Worm (Caenorhabditis elegans): ENCODE measurements around the gene Y39A1A.18.

Gene Y39A1A.18

DNA sequence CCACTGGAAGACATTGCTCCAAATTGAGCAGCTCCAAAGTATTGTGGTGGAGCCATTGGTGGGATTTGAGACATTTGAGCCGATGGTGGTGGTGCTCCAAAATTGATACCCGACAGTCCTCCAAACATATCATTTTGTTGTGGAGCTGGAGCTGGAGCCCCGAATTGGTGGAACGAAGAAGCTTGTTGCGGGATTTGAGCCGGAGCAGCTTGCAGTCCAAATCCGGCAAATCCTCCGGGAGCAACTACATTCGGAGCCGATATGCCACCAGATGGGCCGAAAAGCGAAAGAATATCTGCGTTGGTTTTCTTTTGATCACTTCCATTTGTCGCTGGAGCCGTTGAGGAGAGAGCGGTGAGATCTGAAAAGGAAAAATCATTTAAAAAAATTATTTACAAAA, 43.8 kb upstream of the Y39A1A.18 start:
- TF ChIP-seq ama-1 (optimal IDR thresholded peaks at IDR 0.05) (no peak), ceh-9 (tag; optimal IDR thresholded peaks at IDR 0.05) (no peak), pha-4 (tag; optimal IDR thresholded peaks at IDR 0.05) (no peak), lsy-12 (tag; optimal IDR thresholded peaks at IDR 0.05) (no peak), jun-1 (tag; optimal IDR thresholded peaks at IDR 0.05) (no peak), R02D3.7 (tag; optimal IDR thresholded peaks at IDR 0.05) (no peak), pqm-1 (tag; optimal IDR thresholded peaks at IDR 0.05) (no peak)

DNA sequence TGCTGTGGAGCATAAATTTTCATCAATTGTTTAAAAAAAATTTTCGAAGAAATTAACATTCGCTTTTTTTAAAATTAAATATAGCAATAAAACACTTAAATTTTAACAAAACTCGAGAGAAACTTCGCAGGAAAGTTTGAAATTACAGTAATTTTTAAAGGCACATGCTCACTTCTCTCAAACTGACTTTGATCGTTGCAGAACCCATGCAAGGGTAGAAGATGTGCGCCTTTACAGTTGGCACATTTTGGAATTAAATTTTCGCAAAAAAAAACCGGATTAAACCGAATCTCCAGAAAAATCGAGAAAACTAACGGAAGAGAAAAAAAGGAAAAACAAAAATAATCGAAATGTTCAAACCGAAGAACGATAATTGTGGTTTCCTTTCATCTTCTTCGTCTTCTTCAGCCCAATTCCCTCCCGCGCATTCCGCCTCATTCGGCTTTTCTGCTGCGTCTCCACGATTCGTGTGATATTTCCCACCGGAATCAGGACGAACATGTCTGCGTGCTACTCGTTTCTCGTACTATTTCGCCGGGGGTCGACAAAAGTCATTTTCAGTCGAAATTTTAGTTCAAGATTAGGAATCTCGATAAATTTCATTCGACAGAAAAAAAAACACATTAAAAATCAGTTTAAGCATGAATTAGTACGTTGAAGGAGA, 42.2 kb upstream of the Y39A1A.18 start:
- peak; percentile 67 for TF ChIP-seq nhr-23 (tag; optimal IDR thresholded peaks at IDR 0.05)
- TF ChIP-seq ztf-4 (tag; optimal IDR thresholded peaks at IDR 0.05), result no peak
- peak; percentile 45 for TF ChIP-seq nhr-25 (tag; optimal IDR thresholded peaks at IDR 0.05)
- TF ChIP-seq ama-1 (optimal IDR thresholded peaks at IDR 0.05), result peak; percentile 8
- peak; percentile 23 for TF ChIP-seq hmg-11 (tag; optimal IDR thresholded peaks at IDR 0.05)
- TF ChIP-seq ZK546.5 (tag; optimal IDR thresholded peaks at IDR 0.05), result no peak
- peak; percentile 30 for TF ChIP-seq nhr-43 (tag; optimal IDR thresholded peaks at IDR 0.05; ENCODE audit: poor library complexity, severe bottlenecking)

DNA sequence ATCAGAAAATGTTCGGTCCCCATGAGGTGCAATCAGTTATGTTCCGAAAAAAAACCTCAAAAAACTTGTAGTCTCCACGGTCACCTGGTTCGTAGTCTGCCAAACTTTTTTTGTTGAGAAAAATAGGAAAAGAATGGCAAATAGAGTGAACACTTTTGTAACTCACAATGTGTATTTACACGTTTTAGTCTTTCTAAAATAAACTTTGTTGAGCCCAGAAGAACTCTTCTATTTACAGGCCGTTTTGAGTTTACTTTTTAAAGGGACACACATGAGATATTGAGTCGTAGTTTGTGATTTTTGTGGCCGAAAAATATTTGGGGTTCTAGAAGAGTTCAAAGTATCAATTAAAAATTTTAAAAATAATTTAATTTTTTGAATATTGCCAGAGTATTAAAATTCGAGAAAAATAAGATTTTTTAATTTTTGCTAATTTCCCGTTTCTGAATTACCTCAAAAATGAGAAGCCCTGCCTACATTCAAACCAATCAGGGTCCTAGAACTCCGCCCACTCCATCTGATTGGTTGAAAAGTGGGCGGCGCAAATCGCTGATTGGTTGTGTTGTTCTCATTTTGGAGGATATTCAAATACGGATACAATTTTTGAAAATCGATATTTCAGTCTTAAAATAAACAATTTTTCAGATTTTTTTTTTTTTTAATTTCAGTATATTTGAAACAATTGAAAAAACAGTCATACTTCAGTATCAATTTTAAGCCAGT, 40.4 kb upstream of the Y39A1A.18 start:
- peak; percentile 94 for TF ChIP-seq pha-4 (tag; optimal IDR thresholded peaks at IDR 0.05)
- peak; percentile 89 for TF ChIP-seq nfya-1 (tag; optimal IDR thresholded peaks at IDR 0.05; ENCODE audit: insufficient read depth)
- TF ChIP-seq ztf-4 (tag; optimal IDR thresholded peaks at IDR 0.05), result no peak

DNA sequence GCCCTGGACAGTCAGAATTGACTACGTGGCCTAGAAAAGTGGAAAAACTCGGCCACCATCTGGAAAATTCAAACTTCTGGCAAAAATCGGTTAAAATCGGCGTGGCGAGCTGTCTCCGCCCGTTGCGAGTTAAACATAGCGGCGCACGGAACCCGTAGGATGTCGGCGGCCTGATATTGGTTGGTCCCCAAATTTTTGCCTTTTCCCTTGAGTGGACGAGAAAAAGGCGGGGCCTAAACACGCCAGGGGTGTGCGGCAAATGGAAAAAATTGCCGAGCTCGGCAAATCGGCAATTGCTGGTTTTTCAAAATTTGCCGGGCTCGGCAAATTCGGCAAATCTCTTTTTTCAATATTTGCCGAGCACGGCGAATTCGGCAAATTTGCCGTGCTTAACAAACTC, 39.0 kb upstream of the Y39A1A.18 start:
- TF ChIP-seq fos-1 (tag; optimal IDR thresholded peaks at IDR 0.05) (no peak), ZK546.5 (tag; optimal IDR thresholded peaks at IDR 0.05) (no peak), nhr-11 (tag; optimal IDR thresholded peaks at IDR 0.05) (no peak), nhr-43 (tag; optimal IDR thresholded peaks at IDR 0.05; ENCODE audit: poor library complexity, severe bottlenecking) (no peak), unc-39 (tag; optimal IDR thresholded peaks at IDR 0.05) (no peak), ceh-82 (tag; optimal IDR thresholded peaks at IDR 0.05) (no peak), tbx-2 (tag; optimal IDR thresholded peaks at IDR 0.05) (no peak), nhr-23 (tag; optimal IDR thresholded peaks at IDR 0.05) (no peak), lin-39 (tag; optimal IDR thresholded peaks at IDR 0.05) (no peak), elt-2 (tag; optimal IDR thresholded peaks at IDR 0.05) (no peak), pha-4 (tag; optimal IDR thresholded peaks at IDR 0.05) (no peak), nhr-25 (tag; optimal IDR thresholded peaks at IDR 0.05) (no peak), elt-1 (tag; optimal IDR thresholded peaks at IDR 0.05) (no peak), nhr-12 (tag; optimal IDR thresholded peaks at IDR 0.05) (no peak), ceh-16 (tag; optimal IDR thresholded peaks at IDR 0.05) (no peak), pqm-1 (tag; optimal IDR thresholded peaks at IDR 0.05) (no peak), zag-1 (tag; optimal IDR thresholded peaks at IDR 0.05) (no peak), nhr-67 (tag; optimal IDR thresholded peaks at IDR 0.05) (no peak), skn-1 (tag; optimal IDR thresholded peaks at IDR 0.05) (no peak)

DNA sequence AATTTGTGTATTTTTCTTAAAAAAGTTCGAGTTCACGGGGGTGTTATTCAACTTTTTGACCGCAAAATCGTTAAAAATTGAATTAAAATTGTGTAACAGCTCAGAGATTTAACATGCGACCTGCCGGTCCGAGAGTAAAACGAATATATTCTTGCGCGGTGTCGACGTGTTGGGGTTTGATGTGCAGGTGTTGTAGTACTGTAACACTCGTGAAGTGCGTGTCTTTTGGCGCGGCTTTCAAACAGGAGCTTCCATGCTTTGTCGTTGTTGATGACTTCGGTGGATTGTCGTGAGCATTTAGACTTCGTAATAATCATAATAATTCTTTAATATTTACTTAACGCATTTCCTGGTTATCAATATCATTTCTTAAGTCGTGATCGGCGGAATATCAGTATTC, 36.2 kb upstream of the Y39A1A.18 start, which contains the start of gene tat-3:
Gene tat-3, minus strand, starts transcription at position 196 of the 400 bp plus-strand sequence.
- TF ChIP-seq pha-4 (tag; optimal IDR thresholded peaks at IDR 0.05) (peak; percentile 21), tbx-2 (tag; optimal IDR thresholded peaks at IDR 0.05) (no peak), fos-1 (tag; optimal IDR thresholded peaks at IDR 0.05) (no peak)

DNA sequence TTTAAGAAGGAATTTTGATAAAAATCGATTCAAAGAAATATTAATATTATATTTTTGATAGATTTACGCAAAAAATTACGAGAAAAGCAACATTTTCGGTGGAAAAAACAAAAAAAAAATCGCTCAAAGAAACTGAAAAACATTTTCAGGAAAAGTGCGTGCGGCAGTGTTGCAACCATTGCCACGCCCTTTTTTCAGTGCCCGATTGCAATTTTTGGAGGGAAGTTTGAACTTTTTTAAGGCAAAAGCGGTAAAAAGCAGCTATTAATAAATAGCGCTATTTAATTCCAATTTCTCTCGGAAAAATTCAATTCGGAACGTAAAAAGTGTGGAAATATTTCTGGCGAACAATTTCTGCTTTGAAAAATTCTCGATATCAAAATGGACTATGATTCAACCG, 26.8 kb upstream of the Y39A1A.18 start:
- TF ChIP-seq egl-27 (tag; optimal IDR thresholded peaks at IDR 0.05) (no peak), nfya-1 (tag; optimal IDR thresholded peaks at IDR 0.05; ENCODE audit: insufficient read depth) (no peak), ceh-82 (tag; optimal IDR thresholded peaks at IDR 0.05) (no peak), zag-1 (tag; optimal IDR thresholded peaks at IDR 0.05) (no peak), elt-2 (tag; optimal IDR thresholded peaks at IDR 0.05) (no peak), nhr-237 (tag; optimal IDR thresholded peaks at IDR 0.05) (no peak)
